Fruit fly (Drosophila melanogaster) S2 (cell line): ENCODE results near the gene CG13049.

Experiments
- CG8478 ChIP-seq: fragments of >200 bp; optimal IDR thresholded peaks from 2 replicates; lab custom pipeline; 2018
- CTCF ChIP-seq, 2 experiments: fragments of >200 bp; optimal IDR thresholded peaks; 2 replicates each; lab custom pipeline; 2018

DNA sequence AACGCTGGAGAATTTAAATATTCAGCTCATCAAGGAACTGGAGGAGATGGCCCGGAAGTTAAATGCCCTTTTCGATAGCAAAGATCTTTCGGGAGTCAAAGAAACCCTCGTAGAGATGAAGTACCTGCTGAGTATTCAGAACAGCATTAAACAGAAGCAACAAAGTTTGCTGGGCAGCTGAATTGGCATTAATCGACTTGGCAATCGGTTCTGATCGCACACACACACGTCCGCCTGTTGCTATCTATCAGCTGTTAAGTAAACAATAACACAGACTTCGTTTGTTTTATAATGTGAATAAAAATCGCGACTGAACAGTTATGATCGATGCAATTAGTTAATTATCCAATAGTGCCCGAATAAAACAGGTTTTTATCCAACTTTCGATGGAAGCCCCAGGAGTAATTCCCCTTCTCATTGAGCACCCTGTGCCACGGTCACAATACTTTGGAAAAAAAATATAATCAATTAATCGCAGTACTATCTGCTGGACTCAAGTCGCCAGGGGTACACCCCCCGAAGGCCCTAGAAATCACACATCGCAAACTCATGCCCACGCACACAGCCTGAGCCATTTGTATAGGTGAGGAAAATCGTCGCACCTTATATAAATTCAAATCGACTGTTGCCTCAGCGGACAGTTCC, 47.8 kb downstream of the CG13049 start:
- TF ChIP-seq CTCF (optimal IDR thresholded peaks at IDR 0.05; lab: Kevin White, UChicago) (no peak), CG8478 (lab: Kevin White, UChicago) (no peak)
